Fruit fly (Drosophila melanogaster) whole organism, embryonic: ENCODE results near the gene MRG15.

Experiments
- Antp ChIP-seq: fragments of 200-800 bp; sonication (Bioruptor generic); optimal IDR thresholded peaks from 3 replicates; lab custom pipeline; 2016; ENCODE audit warnings: missing biosample characterization, missing genetic modification characterization
- Atf6 ChIP-seq: fragments of 200-800 bp; sonication (Bioruptor generic); IDR thresholded peaks from 2 replicates; pipeline ENCODE4 v1.3.6; 2022; ENCODE audit warnings: missing biosample characterization, missing genetic modification characterization
- Awh ChIP-seq: fragments of 200-800 bp; sonication (Bioruptor generic); IDR thresholded peaks from 2 replicates; pipeline ENCODE4, ENCODE4 v1.3.6; 2022; ENCODE audit warnings: missing biosample characterization, missing genetic modification characterization
- B-H2 ChIP-seq: fragments of 200-800 bp; sonication (Bioruptor generic); optimal IDR thresholded peaks from 2 replicates; lab custom pipeline; 2018; ENCODE audit warnings: missing biosample characterization, mild to moderate bottlenecking, missing genetic modification characterization
- BEAF-32 ChIP-seq: fragments of 200-800 bp; sonication (Bioruptor generic); optimal IDR thresholded peaks from 3 replicates; lab custom pipeline; 2017; ENCODE audit warnings: missing biosample characterization, missing genetic modification characterization, mild to moderate bottlenecking, moderate library complexity, missing genetic modification reagents
- Bteb2 ChIP-seq: fragments of 200-800 bp; sonication (Bioruptor generic); optimal IDR thresholded peaks from 2 replicates; lab custom pipeline; 2016; ENCODE audit warnings: missing biosample characterization, missing genetic modification characterization
- CG10267 ChIP-seq: fragments of 200-800 bp; sonication (Bioruptor generic); optimal IDR thresholded peaks from 2 replicates; lab custom pipeline; 2018; ENCODE audit warnings: missing biosample characterization, mild to moderate bottlenecking, missing genetic modification characterization, moderate library complexity
- CG10274 ChIP-seq: fragments of 200-800 bp; sonication (Bioruptor generic); optimal IDR thresholded peaks from 3 replicates; lab custom pipeline; 2017; ENCODE audit warnings: missing biosample characterization, mild to moderate bottlenecking, missing genetic modification characterization
- CG11723 ChIP-seq: fragments of 200-800 bp; sonication (Bioruptor generic); optimal IDR thresholded peaks from 2 replicates; lab custom pipeline; 2017; ENCODE audit warnings: missing biosample characterization, mild to moderate bottlenecking, missing genetic modification characterization
- CG12104 ChIP-seq: fragments of 200-800 bp; sonication (Bioruptor generic); optimal IDR thresholded peaks from 3 replicates; lab custom pipeline; 2016; ENCODE audit warnings: missing biosample characterization, missing genetic modification characterization
- CG1603 ChIP-seq: fragments of 200-800 bp; sonication (Bioruptor generic); optimal IDR thresholded peaks from 2 replicates; lab custom pipeline; 2019; ENCODE audit warnings: missing biosample characterization, mild to moderate bottlenecking, missing genetic modification characterization, moderate library complexity
- CG17568 ChIP-seq: fragments of 200-800 bp; sonication (Bioruptor generic); optimal IDR thresholded peaks from 2 replicates; lab custom pipeline; 2018; ENCODE audit warnings: missing biosample characterization, mild to moderate bottlenecking, missing genetic modification characterization, moderate library complexity
- CG2120 ChIP-seq: fragments of 200-800 bp; sonication (Bioruptor generic); optimal IDR thresholded peaks from 3 replicates; lab custom pipeline; 2016; ENCODE audit warnings: missing biosample characterization, missing genetic modification characterization
- CG2712 ChIP-seq: fragments of 200-800 bp; optimal IDR thresholded peaks from 3 replicates; lab custom pipeline; 2019; ENCODE audit warnings: missing biosample characterization, mild to moderate bottlenecking, missing genetic modification characterization, moderate library complexity
- CG2875 ChIP-seq: fragments of 200-800 bp; sonication (Bioruptor generic); optimal IDR thresholded peaks from 2 replicates; lab custom pipeline; 2017; ENCODE audit warnings: missing biosample characterization, mild to moderate bottlenecking, missing genetic modification characterization, missing genetic modification reagents
- CG33213 ChIP-seq: fragments of 200-800 bp; sonication (Bioruptor generic); optimal IDR thresholded peaks from 3 replicates; lab custom pipeline; 2016; ENCODE audit warnings: missing biosample characterization, missing genetic modification characterization
- CG4707 ChIP-seq: fragments of 200-800 bp; sonication (Bioruptor generic); optimal IDR thresholded peaks from 2 replicates; lab custom pipeline; 2018; ENCODE audit warnings: missing biosample characterization, mild to moderate bottlenecking, missing genetic modification characterization, moderate library complexity
- CG7839 ChIP-seq: fragments of 200-800 bp; sonication (Bioruptor generic); optimal IDR thresholded peaks from 3 replicates; lab custom pipeline; 2018; ENCODE audit warnings: missing biosample characterization, mild to moderate bottlenecking, missing genetic modification characterization, moderate library complexity
- E2f2 ChIP-seq: fragments of 200-800 bp; sonication (Bioruptor generic); IDR thresholded peaks from 2 replicates; pipeline ENCODE4 v1.3.6; 2022; ENCODE audit warnings: missing biosample characterization, missing genetic modification characterization
- Fer3 ChIP-seq: fragments of 200-800 bp; sonication (Bioruptor generic); optimal IDR thresholded peaks from 2 replicates; lab custom pipeline; 2018; ENCODE audit warnings: missing biosample characterization, mild to moderate bottlenecking, missing genetic modification characterization, moderate library complexity
- Hey ChIP-seq: fragments of 200-800 bp; sonication (Bioruptor generic); optimal IDR thresholded peaks from 3 replicates; lab custom pipeline; 2018; ENCODE audit warnings: missing biosample characterization, mild to moderate bottlenecking, missing genetic modification characterization
- Hr39 ChIP-seq: fragments of >200 bp; optimal IDR thresholded peaks from 2 replicates; lab custom pipeline; 2017
- Jarid2 ChIP-seq: fragments of 200-800 bp; sonication (Bioruptor generic); optimal IDR thresholded peaks from 3 replicates; lab custom pipeline; 2017; ENCODE audit warnings: mild to moderate bottlenecking, missing biosample characterization, missing genetic modification reagents, missing genetic modification characterization
- Lim3 ChIP-seq: fragments of 200-800 bp; sonication (Bioruptor generic); IDR thresholded peaks from 2 replicates; pipeline ENCODE4 v1.3.6; 2022; ENCODE audit warnings: missing biosample characterization, missing genetic modification characterization
- Neu2 ChIP-seq: fragments of 200-800 bp; sonication (Bioruptor generic); optimal IDR thresholded peaks from 3 replicates; lab custom pipeline; 2016; ENCODE audit warnings: missing biosample characterization, missing genetic modification characterization, borderline replicate concordance
- Nf-YB ChIP-seq: fragments of 200-800 bp; sonication (Bioruptor generic); optimal IDR thresholded peaks from 3 replicates; lab custom pipeline; 2019; ENCODE audit warnings: missing biosample characterization, mild to moderate bottlenecking, missing genetic modification characterization, moderate library complexity
- PHDP ChIP-seq: fragments of 200-800 bp; sonication (Bioruptor generic); optimal IDR thresholded peaks from 3 replicates; lab custom pipeline; 2018; ENCODE audit warnings: missing biosample characterization, mild to moderate bottlenecking, missing genetic modification characterization, moderate library complexity
- Ssrp ChIP-seq: fragments of 200-800 bp; sonication (Bioruptor generic); optimal IDR thresholded peaks from 2 replicates; lab custom pipeline; 2018; ENCODE audit warnings: missing biosample characterization, mild to moderate bottlenecking, missing genetic modification characterization, moderate library complexity
- aop ChIP-seq: fragments of 200-800 bp; sonication (Bioruptor generic); IDR thresholded peaks from 2 replicates; pipeline ENCODE4 v1.3.6; 2022; ENCODE audit warnings: missing biosample characterization, missing genetic modification characterization
- ara ChIP-seq: fragments of 200-800 bp; sonication (Bioruptor generic); IDR thresholded peaks from 2 replicates; pipeline ENCODE4 v1.3.6; 2022; ENCODE audit warnings: missing biosample characterization, missing genetic modification characterization
- bowl ChIP-seq: fragments of 200-800 bp; sonication (Bioruptor generic); IDR thresholded peaks from 2 replicates; pipeline ENCODE4 v1.3.6; 2022; ENCODE audit warnings: missing biosample characterization, missing genetic modification characterization
- cato ChIP-seq: fragments of 200-800 bp; sonication (Bioruptor generic); optimal IDR thresholded peaks from 2 replicates; lab custom pipeline; 2016; ENCODE audit warnings: missing biosample characterization, missing genetic modification characterization, borderline replicate concordance
- cg ChIP-seq: fragments of 200-800 bp; sonication (Bioruptor generic); optimal IDR thresholded peaks from 3 replicates; lab custom pipeline; 2019; ENCODE audit warnings: missing biosample characterization, mild to moderate bottlenecking, missing genetic modification characterization, moderate library complexity
- danr ChIP-seq: fragments of 200-800 bp; sonication (Bioruptor generic); IDR thresholded peaks from 2 replicates; pipeline ENCODE4 v1.3.6; 2022; ENCODE audit warnings: missing biosample characterization, missing genetic modification characterization
- fru ChIP-seq: fragments of >200 bp; optimal IDR thresholded peaks from 2 replicates; lab custom pipeline; 2017
- kni ChIP-seq: fragments of 200-800 bp; sonication (Bioruptor generic); optimal IDR thresholded peaks from 3 replicates; lab custom pipeline; 2017; ENCODE audit warnings: mild to moderate bottlenecking, missing biosample characterization, missing genetic modification reagents, missing genetic modification characterization
- knrl ChIP-seq: fragments of 200-800 bp; sonication (Bioruptor generic); IDR thresholded peaks from 3 replicates; pipeline ENCODE4 v1.3.6; 2022; ENCODE audit warnings: missing biosample characterization, missing genetic modification characterization; ENCODE audit not compliant: partially characterized antibody
- lbe ChIP-seq: fragments of 200-800 bp; sonication (Bioruptor generic); optimal IDR thresholded peaks from 2 replicates; lab custom pipeline; 2016; ENCODE audit warnings: missing biosample characterization, mild to moderate bottlenecking, missing genetic modification characterization
- lilli ChIP-seq: fragments of 200-800 bp; sonication (Bioruptor generic); optimal IDR thresholded peaks from 3 replicates; lab custom pipeline; 2016; ENCODE audit warnings: missing biosample characterization, missing genetic modification characterization
- mam ChIP-seq: fragments of 200-800 bp; sonication (Bioruptor generic); optimal IDR thresholded peaks from 3 replicates; lab custom pipeline; 2016; ENCODE audit warnings: missing biosample characterization, missing genetic modification characterization
- nerfin-1 ChIP-seq: fragments of 200-800 bp; sonication (Bioruptor generic); optimal IDR thresholded peaks from 3 replicates; lab custom pipeline; 2019; ENCODE audit warnings: missing biosample characterization, mild to moderate bottlenecking, missing genetic modification characterization, moderate library complexity
- pfk ChIP-seq: fragments of 200-800 bp; sonication (Bioruptor generic); optimal IDR thresholded peaks from 2 replicates; lab custom pipeline; 2018; ENCODE audit warnings: missing biosample characterization, mild to moderate bottlenecking, missing genetic modification characterization, moderate library complexity
- pho ChIP-seq: fragments of 200-800 bp; sonication (Bioruptor generic); optimal IDR thresholded peaks from 2 replicates; lab custom pipeline; 2016; ENCODE audit warnings: missing biosample characterization, missing genetic modification characterization
- pita ChIP-seq: fragments of 200-800 bp; sonication (Bioruptor generic); optimal IDR thresholded peaks from 2 replicates; lab custom pipeline; 2017; ENCODE audit warnings: missing biosample characterization, mild to moderate bottlenecking, missing genetic modification characterization
- pnt ChIP-seq: fragments of 200-800 bp; sonication (Bioruptor generic); optimal IDR thresholded peaks from 3 replicates; lab custom pipeline; 2016; ENCODE audit warnings: missing biosample characterization, missing genetic modification characterization
- slp2 ChIP-seq: fragments of 200-800 bp; sonication (Bioruptor generic); optimal IDR thresholded peaks from 2 replicates; lab custom pipeline; 2016; ENCODE audit warnings: missing biosample characterization, missing genetic modification characterization
- stwl ChIP-seq: fragments of 200-800 bp; sonication (Bioruptor generic); optimal IDR thresholded peaks from 3 replicates; lab custom pipeline; 2018; ENCODE audit warnings: missing biosample characterization, mild to moderate bottlenecking, missing genetic modification characterization, moderate library complexity
- tll ChIP-seq, 2 experiments: fragments of 200-800 bp in 1 of 2; fragments of >200 bp in 1 of 2; sonication (Bioruptor generic) in 1 of 2; optimal IDR thresholded peaks; 2 replicates each; lab custom pipeline; 2017 to 2019; ENCODE audit warnings: missing biosample characterization in 2 of 2, missing genetic modification characterization in 2 of 2, mild to moderate bottlenecking in 1 of 2, moderate library complexity in 1 of 2
- trh ChIP-seq: fragments of 200-800 bp; sonication (Bioruptor generic); optimal IDR thresholded peaks from 2 replicates; lab custom pipeline; 2016; ENCODE audit warnings: missing biosample characterization, missing genetic modification characterization

Gene MRG15

dm6 chr3R:15280619-15281334 lies 2.9 kb upstream of the MRG15 start (continued):
- TF ChIP-seq CG4707 (GFP tag; lab: Kevin White, UChicago) = peak; percentile 8
- peak; percentile 64 for TF ChIP-seq cg (GFP tag; lab: Kevin White, UChicago)
- TF ChIP-seq CG2875 = peak; percentile 75
- TF ChIP-seq pfk = no peak
- no peak for TF ChIP-seq pita (GFP tag; lab: Kevin White, UChicago)
- no peak for TF ChIP-seq Awh
- TF ChIP-seq pho (GFP tag; lab: Kevin White, UChicago) = no peak
- TF ChIP-seq Hey (tag; lab: Kevin White, UChicago) = no peak
- no peak for TF ChIP-seq CG10274 (GFP tag; lab: Kevin White, UChicago)
- no peak for TF ChIP-seq pnt
- no peak for TF ChIP-seq Jarid2 (GFP tag; lab: Kevin White, UChicago)
- no peak for TF ChIP-seq Hr39 (lab: Kevin White, UChicago)
- no peak for TF ChIP-seq CG33213 (GFP tag; lab: Kevin White, UChicago)
- no peak for TF ChIP-seq fru (lab: Kevin White, UChicago)
- no peak for TF ChIP-seq aop (GFP tag; lab: Robert Waterston, UW)
- peak; percentile 41 for TF ChIP-seq trh (GFP tag; lab: Kevin White, UChicago)
- TF ChIP-seq Bteb2 (GFP tag; lab: Kevin White, UChicago) = peak; percentile 29
- TF ChIP-seq nerfin-1 (tag; lab: Kevin White, UChicago) = peak; percentile 69
- no peak for TF ChIP-seq bowl
- TF ChIP-seq CG12104 (GFP tag; lab: Kevin White, UChicago) = peak; percentile 62
- peak; percentile 38; the same call in 1 of the 2 replicates for TF ChIP-seq E2f2 (GFP tag; lab: Robert Waterston, UW)
- peak; percentile 56 for TF ChIP-seq cato (GFP tag; lab: Kevin White, UChicago)
- no peak for TF ChIP-seq Neu2
- peak in 1 of 2 experiments; percentile 13 for TF ChIP-seq tll (GFP tag; optimal IDR thresholded peaks at IDR 0.05; lab: Kevin White, UChicago)
- TF ChIP-seq Lim3 (GFP tag; lab: Robert Waterston, UW) = no peak
- TF ChIP-seq Fer3 (tag; lab: Kevin White, UChicago) = peak; percentile 2
- no peak for TF ChIP-seq Antp (GFP tag; lab: Kevin White, UChicago)
- peak; percentile 42 for TF ChIP-seq lbe (GFP tag; lab: Kevin White, UChicago)
- peak; percentile 86 for TF ChIP-seq CG2712 (tag; lab: Kevin White, UChicago)
- no peak for TF ChIP-seq BEAF-32 (GFP tag; lab: Kevin White, UChicago)
- TF ChIP-seq kni (GFP tag; lab: Kevin White, UChicago) = peak; percentile 13
- peak; percentile 32 for TF ChIP-seq CG2120 (GFP tag; lab: Kevin White, UChicago)
- peak; percentile 49 for TF ChIP-seq Nf-YB
- peak; percentile 83 for TF ChIP-seq Ssrp (tag; lab: Kevin White, UChicago)
- TF ChIP-seq PHDP = peak; percentile 56
- TF ChIP-seq slp2 (GFP tag; lab: Kevin White, UChicago) = peak; percentile 3
- peak; percentile 12 for TF ChIP-seq stwl (tag; lab: Kevin White, UChicago)
- TF ChIP-seq Atf6 (GFP tag; lab: Robert Waterston, UW) = no peak
- TF ChIP-seq lilli (GFP tag; lab: Kevin White, UChicago) = peak; percentile 46
- TF ChIP-seq mam (GFP tag; lab: Kevin White, UChicago) = peak; percentile 2
- TF ChIP-seq B-H2 (GFP tag; lab: Kevin White, UChicago) = no peak
- peak; percentile 76 for TF ChIP-seq CG10267
- TF ChIP-seq CG17568 (GFP tag; lab: Kevin White, UChicago) = no peak
- TF ChIP-seq knrl (GFP tag; lab: Robert Waterston, UW) = no peak
- peak; percentile 82 for TF ChIP-seq CG7839
- peak; percentile 55; the same call in 1 of the 2 replicates for TF ChIP-seq ara (GFP tag; lab: Robert Waterston, UW)
- peak; percentile 47 for TF ChIP-seq CG11723
- peak; percentile 12 for TF ChIP-seq CG1603 (tag; lab: Kevin White, UChicago)
- TF ChIP-seq danr (GFP tag; lab: Robert Waterston, UW) = no peak
